Worm (Caenorhabditis elegans) whole organism, L4 larva: Measurements from ENCODE around the gene B0563.8.

Experiments
- F44E2.7 ChIP-seq: fragments of 200-800 bp; sonication (Bioruptor generic); IDR thresholded peaks from 2 replicates; pipeline ENCODE4 v2.1.2; 2022; ENCODE audit warnings: missing genetic modification characterization, missing compliant biosample characterization
- R02D3.7 ChIP-seq: fragments of 150-350 bp; sonication (generic microtip); optimal IDR thresholded peaks from 3 replicates; lab custom pipeline; 2014; ENCODE audit warnings: missing biosample characterization, missing genetic modification characterization
- T26A8.4 ChIP-seq: fragments of 200-800 bp; sonication (Bioruptor generic); IDR thresholded peaks from 2 replicates; pipeline ENCODE4 v1.3.6; 2022; ENCODE audit warnings: missing genetic modification characterization, missing compliant biosample characterization
- Y105C5A.15 ChIP-seq: fragments of 200-800 bp; sonication (Bioruptor generic); IDR thresholded peaks from 2 replicates; pipeline ENCODE4 v1.3.6; 2022; ENCODE audit warnings: missing genetic modification characterization, missing compliant biosample characterization
- Y5F2A.4 ChIP-seq: fragments of 200-800 bp; sonication (Bioruptor generic); optimal IDR thresholded peaks from 2 replicates; lab custom pipeline; 2018; ENCODE audit warnings: mild to moderate bottlenecking, missing genetic modification characterization, missing compliant biosample characterization
- ZK546.5 ChIP-seq, 2 experiments: sonication (generic microtip); optimal IDR thresholded peaks; 2 replicates each; lab custom pipeline; 2017; ENCODE audit warnings: missing biosample characterization in 2 of 2, missing genetic modification characterization in 2 of 2
- ceh-20 ChIP-seq: fragments of 200-800 bp; sonication (Bioruptor generic); IDR thresholded peaks from 2 replicates; pipeline ENCODE4 v1.3.6; 2022; ENCODE audit warnings: missing genetic modification reagents, missing genetic modification characterization, missing compliant biosample characterization
- ceh-44 ChIP-seq: fragments of 200-800 bp; sonication (Bioruptor generic); IDR thresholded peaks from 2 replicates; pipeline ENCODE4 v1.3.6; 2022; ENCODE audit warnings: missing genetic modification reagents, missing genetic modification characterization, missing compliant biosample characterization
- ctbp-1 ChIP-seq: fragments of 200-800 bp; sonication (Bioruptor generic); IDR thresholded peaks from 2 replicates; pipeline ENCODE4 v1.3.6; 2022; ENCODE audit warnings: missing genetic modification reagents, missing genetic modification characterization, missing compliant biosample characterization
- daf-12 ChIP-seq: fragments of 150-350 bp; optimal IDR thresholded peaks from 2 replicates; lab custom pipeline; 2014; ENCODE audit warnings: missing biosample characterization, missing genetic modification reagents, missing genetic modification characterization
- daf-16 ChIP-seq, 3 experiments: sonication (generic microtip); optimal IDR thresholded peaks; 2 replicates each; lab custom pipeline; 2016 to 2017; ENCODE audit warnings: missing genetic modification characterization in 3 of 3, missing genetic modification reagents in 3 of 3, mild to moderate bottlenecking in 2 of 3, missing compliant biosample characterization in 2 of 3, missing biosample characterization in 1 of 3, moderate library complexity in 1 of 3
- dmd-9 ChIP-seq: fragments of 200-800 bp; sonication (Bioruptor generic); IDR thresholded peaks from 2 replicates; pipeline ENCODE4 v1.3.6; 2022; ENCODE audit warnings: missing genetic modification reagents, missing genetic modification characterization, missing compliant biosample characterization
- duxl-1 ChIP-seq: sonication (generic microtip); optimal IDR thresholded peaks from 2 replicates; lab custom pipeline; 2016; ENCODE audit warnings: mild to moderate bottlenecking, missing genetic modification characterization, moderate library complexity, missing compliant biosample characterization; ENCODE audit not compliant: poor library complexity
- dve-1 ChIP-seq: sonication (generic microtip); optimal IDR thresholded peaks from 2 replicates; lab custom pipeline; 2017; ENCODE audit warnings: antibody characterized with exemption, mild to moderate bottlenecking, missing genetic modification characterization, missing compliant biosample characterization; ENCODE audit not compliant: insufficient read depth
- egl-27 ChIP-seq: sonication (generic microtip); optimal IDR thresholded peaks from 3 replicates; lab custom pipeline; 2017; ENCODE audit warnings: missing biosample characterization, missing genetic modification reagents, missing genetic modification characterization
- egl-43 ChIP-seq: fragments of 200-800 bp; sonication (Bioruptor generic); IDR thresholded peaks from 2 replicates; pipeline ENCODE4 v1.3.6; 2022; ENCODE audit warnings: missing genetic modification reagents, missing genetic modification characterization, missing compliant biosample characterization
- hlh-11 ChIP-seq: fragments of 200-800 bp; sonication (Bioruptor generic); optimal IDR thresholded peaks from 2 replicates; lab custom pipeline; 2018; ENCODE audit warnings: mild to moderate bottlenecking, missing genetic modification characterization, missing compliant biosample characterization
- hlh-30 ChIP-seq: sonication (generic microtip); optimal IDR thresholded peaks from 2 replicates; lab custom pipeline; 2017; ENCODE audit warnings: antibody characterized with exemption, mild to moderate bottlenecking, missing genetic modification characterization, missing compliant biosample characterization; ENCODE audit not compliant: insufficient read depth
- lin-15B ChIP-seq: fragments of 150-350 bp; sonication (generic microtip); optimal IDR thresholded peaks from 3 replicates; lab custom pipeline; 2014; ENCODE audit warnings: missing biosample characterization, missing genetic modification characterization
- lin-29 ChIP-seq: fragments of 200-800 bp; sonication (Bioruptor generic); IDR thresholded peaks from 2 replicates; pipeline ENCODE4 v1.3.6; 2022; ENCODE audit warnings: missing genetic modification reagents, missing genetic modification characterization, missing compliant biosample characterization
- lin-39 ChIP-seq: fragments of 150-350 bp; optimal IDR thresholded peaks from 2 replicates; lab custom pipeline; 2014; ENCODE audit warnings: missing biosample characterization, missing genetic modification reagents, missing genetic modification characterization
- lir-3 ChIP-seq: sonication (generic microtip); optimal IDR thresholded peaks from 2 replicates; lab custom pipeline; 2016; ENCODE audit warnings: mild to moderate bottlenecking, missing genetic modification characterization, missing compliant biosample characterization
- lsy-2 ChIP-seq, 2 experiments: fragments of 150-350 bp in 1 of 2; sonication (generic microtip) in 1 of 2; optimal IDR thresholded peaks; 2 replicates each; lab custom pipeline; 2014 to 2017; ENCODE audit warnings: missing biosample characterization in 2 of 2, missing genetic modification characterization in 2 of 2
- mdl-1 ChIP-seq, 2 experiments: fragments of 150-350 bp in 1 of 2; sonication (generic microtip) in 1 of 2; optimal IDR thresholded peaks; 2 replicates each; lab custom pipeline; 2014 to 2017; ENCODE audit warnings: missing biosample characterization in 2 of 2, missing genetic modification characterization in 2 of 2
- mep-1 ChIP-seq: fragments of 150-350 bp; sonication (generic microtip); optimal IDR thresholded peaks from 3 replicates; lab custom pipeline; 2014; ENCODE audit warnings: missing biosample characterization, missing genetic modification characterization
- mxl-3 ChIP-seq: fragments of 200-800 bp; sonication (Bioruptor generic); optimal IDR thresholded peaks from 2 replicates; lab custom pipeline; 2018; ENCODE audit warnings: mild to moderate bottlenecking, missing genetic modification characterization, missing compliant biosample characterization
- nhr-111 ChIP-seq: fragments of 200-800 bp; sonication (Bioruptor generic); optimal IDR thresholded peaks from 2 replicates; lab custom pipeline; 2018; ENCODE audit warnings: mild to moderate bottlenecking, missing genetic modification characterization, missing compliant biosample characterization
- nhr-237 ChIP-seq: sonication (generic microtip); optimal IDR thresholded peaks from 2 replicates; lab custom pipeline; 2017; ENCODE audit warnings: missing biosample characterization, missing genetic modification characterization
- nhr-25 ChIP-seq: sonication (generic microtip); optimal IDR thresholded peaks from 2 replicates; lab custom pipeline; 2017; ENCODE audit warnings: missing genetic modification characterization, mild to moderate bottlenecking, missing compliant biosample characterization, antibody characterized with exemption, moderate library complexity, borderline replicate concordance; ENCODE audit not compliant: insufficient read depth
- nhr-6 ChIP-seq: fragments of 150-350 bp; optimal IDR thresholded peaks from 2 replicates; lab custom pipeline; 2014; ENCODE audit warnings: missing biosample characterization, missing genetic modification characterization
- pha-4 ChIP-seq, 2 experiments: fragments of 150-350 bp in 1 of 2; fragments of 200-800 bp in 1 of 2; sonication (Bioruptor generic) in 1 of 2; IDR thresholded peaks in 1 of 2; optimal IDR thresholded peaks in 1 of 2; 2 replicates each; pipeline versions ENCODE4 v1.3.6 to Lab custom; 2014 to 2022; ENCODE audit warnings: missing genetic modification characterization in 2 of 2, missing genetic modification reagents in 2 of 2, missing biosample characterization in 1 of 2, missing compliant biosample characterization in 1 of 2
- php-3 ChIP-seq: fragments of 200-800 bp; sonication (Bioruptor generic); IDR thresholded peaks from 2 replicates; pipeline ENCODE4 v1.3.6; 2022; ENCODE audit warnings: missing genetic modification reagents, missing genetic modification characterization, missing compliant biosample characterization
- pqm-1 ChIP-seq: sonication (generic microtip); optimal IDR thresholded peaks from 2 replicates; lab custom pipeline; 2017; ENCODE audit warnings: missing biosample characterization, missing genetic modification characterization
- rbr-2 ChIP-seq: sonication (generic microtip); optimal IDR thresholded peaks from 2 replicates; lab custom pipeline; 2016; ENCODE audit warnings: missing genotype, missing genetic modification characterization, missing compliant biosample characterization
- set-16 ChIP-seq: fragments of 200-800 bp; sonication (Bioruptor generic); IDR thresholded peaks from 2 replicates; pipeline ENCODE4 v1.3.6; 2022; ENCODE audit warnings: missing genetic modification reagents, missing genetic modification characterization, missing compliant biosample characterization
- snpc-1.2 ChIP-seq: fragments of 200-800 bp; sonication (Bioruptor generic); IDR thresholded peaks from 2 replicates; pipeline ENCODE4 v1.3.6; 2022; ENCODE audit warnings: missing genetic modification reagents, missing genetic modification characterization, missing compliant biosample characterization
- snpc-4 ChIP-seq: fragments of 150-350 bp; optimal IDR thresholded peaks from 2 replicates; lab custom pipeline; 2014; ENCODE audit warnings: missing biosample characterization, missing genetic modification characterization
- spr-3 ChIP-seq: fragments of 200-800 bp; sonication (Bioruptor generic); optimal IDR thresholded peaks from 2 replicates; lab custom pipeline; 2018; ENCODE audit warnings: mild to moderate bottlenecking, missing genetic modification characterization, missing compliant biosample characterization
- tra-1 ChIP-seq: fragments of 200-800 bp; sonication (Bioruptor generic); IDR thresholded peaks from 2 replicates; pipeline ENCODE4 v1.3.6; 2022; ENCODE audit warnings: missing genetic modification reagents, missing genetic modification characterization, missing compliant biosample characterization
- unc-130 ChIP-seq: sonication (generic microtip); optimal IDR thresholded peaks from 2 replicates; lab custom pipeline; 2016; ENCODE audit warnings: missing genetic modification reagents, missing genetic modification characterization, missing compliant biosample characterization
- unc-62 ChIP-seq, 3 experiments: fragments of 150-350 bp in 1 of 3; sonication (generic microtip); optimal IDR thresholded peaks in 2 of 3; peaks in 1 of 3; 1 replicate in 1 of 3; 2 replicates in 2 of 3; lab custom pipeline; 2014 to 2017; ENCODE audit warnings: missing biosample characterization in 3 of 3, missing genetic modification characterization in 3 of 3, missing genetic modification reagents in 3 of 3, missing genotype in 1 of 3
- zag-1 ChIP-seq: fragments of 150-350 bp; optimal IDR thresholded peaks from 2 replicates; lab custom pipeline; 2014; ENCODE audit warnings: missing biosample characterization, missing genetic modification characterization
- zfp-2 ChIP-seq: sonication (generic microtip); optimal IDR thresholded peaks from 2 replicates; lab custom pipeline; 2016; ENCODE audit warnings: mild to moderate bottlenecking, missing genetic modification characterization, missing compliant biosample characterization
- zfp-3 ChIP-seq: fragments of 200-800 bp; sonication (Bioruptor generic); conservative IDR thresholded peaks from 2 replicates; pipeline ENCODE4 v1.3.6; 2022; ENCODE audit warnings: missing genetic modification reagents, missing genetic modification characterization, missing compliant biosample characterization
- zip-11 ChIP-seq: fragments of 200-800 bp; sonication (Bioruptor generic); IDR thresholded peaks from 2 replicates; pipeline ENCODE4 v1.3.6; 2022; ENCODE audit warnings: missing genetic modification characterization, missing compliant biosample characterization
- ztf-11 ChIP-seq: fragments of 150-350 bp; optimal IDR thresholded peaks from 2 replicates; lab custom pipeline; 2014; ENCODE audit warnings: missing biosample characterization, missing genetic modification characterization

Gene B0563.8

ce11 chrX:9208933-9209332 is 34.6 kb upstream of the B0563.8 start:
- no peak for TF ChIP-seq lin-39 (tag; lab: Kevin White, UChicago)
- TF ChIP-seq tra-1 (GFP tag; lab: Robert Waterston, UW) = no peak
- peak in 1 of 2 experiments; percentile 99 for TF ChIP-seq unc-62 (GFP tag; optimal IDR thresholded peaks at IDR 0.05 in 1 of 2; lab: Kevin White, UChicago)
- TF ChIP-seq unc-62 (tag; optimal IDR thresholded peaks at IDR 0.05; lab: Kevin White, UChicago) = no peak
- TF ChIP-seq snpc-1.2 (GFP tag; lab: Robert Waterston, UW) = no peak

DNA sequence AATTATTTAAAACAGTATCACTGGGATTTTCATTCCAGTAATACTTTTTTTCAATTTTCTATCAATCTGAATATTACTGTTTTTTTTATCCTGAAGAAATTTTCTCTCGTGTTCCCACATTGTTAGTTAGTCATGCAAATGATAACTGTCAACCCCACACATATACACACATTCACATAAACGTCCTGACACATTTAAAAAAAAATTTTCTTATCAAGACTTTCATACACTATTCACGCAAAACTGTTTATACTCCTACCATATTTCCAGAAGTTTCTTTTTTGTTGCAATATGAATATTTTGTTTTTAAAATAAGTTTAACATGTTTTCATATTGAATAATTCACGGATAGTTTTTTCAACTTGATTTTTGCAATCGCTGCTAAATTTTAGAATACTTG is 34.2 kb upstream of the B0563.8 start:
- TF ChIP-seq hlh-11 (tag; lab: Kevin White, UChicago) (peak; percentile 1), Y5F2A.4 (GFP tag; lab: Kevin White, UChicago) (no peak), F44E2.7 (no peak), egl-43 (GFP tag; lab: Robert Waterston, UW) (no peak), hlh-30 (peak; percentile 21), ceh-44 (no peak), pqm-1 (peak; percentile 57), nhr-6 (tag; lab: Kevin White, UChicago) (no peak), spr-3 (no peak), rbr-2 (tag; lab: Kevin White, UChicago) (no peak), mdl-1 (tag; optimal IDR thresholded peaks at IDR 0.05; lab: Kevin White, UChicago) (no peak), unc-130 (GFP tag; lab: Kevin White, UChicago) (no peak), zag-1 (tag; lab: Kevin White, UChicago) (no peak), zfp-3 (no peak), dmd-9 (GFP tag; lab: Robert Waterston, UW) (no peak), lir-3 (no peak), ctbp-1 (GFP tag; lab: Robert Waterston, UW) (no peak), unc-62 (GFP tag; optimal IDR thresholded peaks at IDR 0.05 in 1 of 2; lab: Kevin White, UChicago) (no peak), unc-62 (tag; optimal IDR thresholded peaks at IDR 0.05; lab: Kevin White, UChicago) (no peak), lin-29 (GFP tag; lab: Robert Waterston, UW) (no peak), nhr-25 (tag; lab: Kevin White, UChicago) (no peak), snpc-4 (tag; lab: Kevin White, UChicago) (no peak), pha-4 (GFP tag; IDR thresholded peaks at IDR 0.05; lab: Robert Waterston, UW) (no peak), pha-4 (tag; optimal IDR thresholded peaks at IDR 0.05; lab: Kevin White, UChicago) (no peak), lin-15B (tag; lab: Kevin White, UChicago) (no peak), daf-16 (GFP tag; optimal IDR thresholded peaks at IDR 0.05; lab: Kevin White, UChicago) (no peak), daf-16 (tag; optimal IDR thresholded peaks at IDR 0.05; lab: Kevin White, UChicago) (peak; percentile 83), nhr-111 (GFP tag; lab: Kevin White, UChicago) (no peak), zfp-2 (no peak), ceh-20 (GFP tag; lab: Robert Waterston, UW) (no peak), ztf-11 (tag; lab: Kevin White, UChicago) (no peak), T26A8.4 (no peak), duxl-1 (no peak), Y105C5A.15 (GFP tag; lab: Robert Waterston, UW) (no peak), dve-1 (peak; percentile 48), mxl-3 (no peak), nhr-237 (tag; lab: Kevin White, UChicago) (no peak), snpc-1.2 (GFP tag; lab: Robert Waterston, UW) (no peak), php-3 (no peak), egl-27 (tag; lab: Kevin White, UChicago) (no peak), R02D3.7 (tag; lab: Kevin White, UChicago) (no peak), zip-11 (no peak), daf-12 (no peak), ZK546.5 (tag; optimal IDR thresholded peaks at IDR 0.05; lab: Kevin White, UChicago) (no peak), set-16 (no peak), lsy-2 (tag; optimal IDR thresholded peaks at IDR 0.05; lab: Kevin White, UChicago) (no peak), mep-1 (tag; lab: Kevin White, UChicago) (no peak)
